Worm (Caenorhabditis elegans) whole organism, L4 larva: ENCODE measurements around the gene srsx-30.

ENCODE experiments used
- D1046.2 ChIP-seq: fragments of 200-800 bp; sonication (Bioruptor generic); IDR thresholded peaks from 2 replicates; pipeline ENCODE4 v1.3.6; 2022; ENCODE audit warnings: missing genetic modification characterization, missing compliant biosample characterization
- F44E2.7 ChIP-seq: fragments of 200-800 bp; sonication (Bioruptor generic); IDR thresholded peaks from 2 replicates; pipeline ENCODE4 v2.1.2; 2022; ENCODE audit warnings: missing genetic modification characterization, missing compliant biosample characterization
- R02D3.7 ChIP-seq: fragments of 150-350 bp; sonication (generic microtip); optimal IDR thresholded peaks from 3 replicates; lab custom pipeline; 2014; ENCODE audit warnings: missing biosample characterization, missing genetic modification characterization
- T20F7.1 ChIP-seq: fragments of 200-800 bp; sonication (Bioruptor generic); optimal IDR thresholded peaks from 2 replicates; lab custom pipeline; 2018; ENCODE audit warnings: mild to moderate bottlenecking, missing genetic modification characterization, missing compliant biosample characterization
- T26A8.4 ChIP-seq: fragments of 200-800 bp; sonication (Bioruptor generic); IDR thresholded peaks from 2 replicates; pipeline ENCODE4 v1.3.6; 2022; ENCODE audit warnings: missing genetic modification characterization, missing compliant biosample characterization
- Y5F2A.4 ChIP-seq: fragments of 200-800 bp; sonication (Bioruptor generic); optimal IDR thresholded peaks from 2 replicates; lab custom pipeline; 2018; ENCODE audit warnings: mild to moderate bottlenecking, missing genetic modification characterization, missing compliant biosample characterization
- aha-1 ChIP-seq: fragments of 150-350 bp; peaks from one replicate; lab custom pipeline; 2014; ENCODE audit warnings: missing biosample characterization, missing genetic modification characterization
- aly-2 ChIP-seq: sonication (generic microtip); optimal IDR thresholded peaks from 2 replicates; lab custom pipeline; 2018; ENCODE audit warnings: missing biosample characterization, missing genetic modification characterization
- arid-1 ChIP-seq: fragments of 200-800 bp; sonication (Bioruptor generic); conservative IDR thresholded peaks from 2 replicates; pipeline ENCODE4 v1.3.6; 2022; ENCODE audit warnings: missing genetic modification reagents, missing genetic modification characterization, missing compliant biosample characterization
- ceh-20 ChIP-seq: fragments of 200-800 bp; sonication (Bioruptor generic); IDR thresholded peaks from 2 replicates; pipeline ENCODE4 v1.3.6; 2022; ENCODE audit warnings: missing genetic modification reagents, missing genetic modification characterization, missing compliant biosample characterization
- ceh-28 ChIP-seq: fragments of 150-350 bp; optimal IDR thresholded peaks from 2 replicates; lab custom pipeline; 2014; ENCODE audit warnings: missing biosample characterization, missing genetic modification reagents, missing genetic modification characterization
- ces-1 ChIP-seq: fragments of 150-350 bp; sonication (generic microtip); optimal IDR thresholded peaks from 4 replicates; lab custom pipeline; 2014; ENCODE audit warnings: missing biosample characterization, missing genetic modification reagents, missing genetic modification characterization
- cey-2 ChIP-seq: sonication (generic microtip); optimal IDR thresholded peaks from 3 replicates; lab custom pipeline; 2017; ENCODE audit warnings: missing genetic modification characterization, mild to moderate bottlenecking, missing compliant biosample characterization, antibody characterized with exemption, borderline replicate concordance; ENCODE audit not compliant: insufficient read depth
- ctbp-1 ChIP-seq: fragments of 200-800 bp; sonication (Bioruptor generic); IDR thresholded peaks from 2 replicates; pipeline ENCODE4 v1.3.6; 2022; ENCODE audit warnings: missing genetic modification reagents, missing genetic modification characterization, missing compliant biosample characterization
- daf-8 ChIP-seq: fragments of 200-800 bp; sonication (Bioruptor generic); IDR thresholded peaks from 2 replicates; pipeline ENCODE4 v1.3.6; 2022; ENCODE audit warnings: missing genetic modification characterization, missing compliant biosample characterization
- dmd-9 ChIP-seq: fragments of 200-800 bp; sonication (Bioruptor generic); IDR thresholded peaks from 2 replicates; pipeline ENCODE4 v1.3.6; 2022; ENCODE audit warnings: missing genetic modification reagents, missing genetic modification characterization, missing compliant biosample characterization
- egl-27 ChIP-seq: sonication (generic microtip); optimal IDR thresholded peaks from 3 replicates; lab custom pipeline; 2017; ENCODE audit warnings: missing biosample characterization, missing genetic modification reagents, missing genetic modification characterization
- hlh-30 ChIP-seq: sonication (generic microtip); optimal IDR thresholded peaks from 2 replicates; lab custom pipeline; 2017; ENCODE audit warnings: antibody characterized with exemption, mild to moderate bottlenecking, missing genetic modification characterization, missing compliant biosample characterization; ENCODE audit not compliant: insufficient read depth
- lim-7 ChIP-seq: fragments of 200-800 bp; sonication (Bioruptor generic); IDR thresholded peaks from 2 replicates; pipeline ENCODE4 v1.3.6; 2022; ENCODE audit warnings: missing genetic modification characterization, missing compliant biosample characterization
- lin-13 ChIP-seq: fragments of 150-350 bp; optimal IDR thresholded peaks from 2 replicates; lab custom pipeline; 2014; ENCODE audit warnings: missing biosample characterization, missing genetic modification reagents, missing genetic modification characterization
- lin-38 ChIP-seq: fragments of 200-800 bp; sonication (Bioruptor generic); IDR thresholded peaks from 2 replicates; pipeline ENCODE4 v1.3.6; 2022; ENCODE audit warnings: missing genetic modification reagents, missing genetic modification characterization, missing compliant biosample characterization
- lin-39 ChIP-seq: fragments of 150-350 bp; optimal IDR thresholded peaks from 2 replicates; lab custom pipeline; 2014; ENCODE audit warnings: missing biosample characterization, missing genetic modification reagents, missing genetic modification characterization
- mdt-29 ChIP-seq: fragments of 200-800 bp; sonication (Bioruptor generic); IDR thresholded peaks from 2 replicates; pipeline ENCODE4 v1.3.6; 2022; ENCODE audit warnings: missing genetic modification reagents, missing genetic modification characterization, missing compliant biosample characterization
- mes-2 ChIP-seq: sonication (generic microtip); optimal IDR thresholded peaks from 2 replicates; lab custom pipeline; 2016; ENCODE audit warnings: missing genotype, mild to moderate bottlenecking, missing genetic modification characterization, missing compliant biosample characterization; ENCODE audit not compliant: poor library complexity, severe bottlenecking
- nhr-11 ChIP-seq: fragments of 150-350 bp; optimal IDR thresholded peaks from 2 replicates; lab custom pipeline; 2014; ENCODE audit warnings: missing biosample characterization, missing genetic modification characterization
- nhr-48 ChIP-seq: sonication (generic microtip); optimal IDR thresholded peaks from 2 replicates; lab custom pipeline; 2016; ENCODE audit warnings: mild to moderate bottlenecking, missing genetic modification characterization, missing compliant biosample characterization
- nhr-6 ChIP-seq: fragments of 150-350 bp; optimal IDR thresholded peaks from 2 replicates; lab custom pipeline; 2014; ENCODE audit warnings: missing biosample characterization, missing genetic modification characterization
- sdz-12 ChIP-seq: fragments of 200-800 bp; sonication (Bioruptor generic); optimal IDR thresholded peaks from 2 replicates; lab custom pipeline; 2018; ENCODE audit warnings: mild to moderate bottlenecking, missing genetic modification characterization, missing compliant biosample characterization
- tag-97 ChIP-seq: fragments of 200-800 bp; sonication (Bioruptor generic); IDR thresholded peaks from 2 replicates; pipeline ENCODE4 v1.3.6; 2022; ENCODE audit warnings: missing genetic modification characterization, missing compliant biosample characterization
- unc-39 ChIP-seq: sonication (generic microtip); optimal IDR thresholded peaks from 2 replicates; lab custom pipeline; 2017; ENCODE audit warnings: missing biosample characterization, missing genetic modification characterization
- unc-62 ChIP-seq, 3 experiments: fragments of 150-350 bp in 1 of 3; sonication (generic microtip); optimal IDR thresholded peaks in 2 of 3; peaks in 1 of 3; 1 replicate in 1 of 3; 2 replicates in 2 of 3; lab custom pipeline; 2014 to 2017; ENCODE audit warnings: missing biosample characterization in 3 of 3, missing genetic modification characterization in 3 of 3, missing genetic modification reagents in 3 of 3, missing genotype in 1 of 3
- zfp-3 ChIP-seq: fragments of 200-800 bp; sonication (Bioruptor generic); conservative IDR thresholded peaks from 2 replicates; pipeline ENCODE4 v1.3.6; 2022; ENCODE audit warnings: missing genetic modification reagents, missing genetic modification characterization, missing compliant biosample characterization
- zip-11 ChIP-seq: fragments of 200-800 bp; sonication (Bioruptor generic); IDR thresholded peaks from 2 replicates; pipeline ENCODE4 v1.3.6; 2022; ENCODE audit warnings: missing genetic modification characterization, missing compliant biosample characterization
- ztf-11 ChIP-seq: fragments of 150-350 bp; optimal IDR thresholded peaks from 2 replicates; lab custom pipeline; 2014; ENCODE audit warnings: missing biosample characterization, missing genetic modification characterization
- ztf-7 ChIP-seq: fragments of 150-350 bp; optimal IDR thresholded peaks from 2 replicates; lab custom pipeline; 2014; ENCODE audit warnings: missing biosample characterization, missing genetic modification characterization

The srsx-30 gene

DNA sequence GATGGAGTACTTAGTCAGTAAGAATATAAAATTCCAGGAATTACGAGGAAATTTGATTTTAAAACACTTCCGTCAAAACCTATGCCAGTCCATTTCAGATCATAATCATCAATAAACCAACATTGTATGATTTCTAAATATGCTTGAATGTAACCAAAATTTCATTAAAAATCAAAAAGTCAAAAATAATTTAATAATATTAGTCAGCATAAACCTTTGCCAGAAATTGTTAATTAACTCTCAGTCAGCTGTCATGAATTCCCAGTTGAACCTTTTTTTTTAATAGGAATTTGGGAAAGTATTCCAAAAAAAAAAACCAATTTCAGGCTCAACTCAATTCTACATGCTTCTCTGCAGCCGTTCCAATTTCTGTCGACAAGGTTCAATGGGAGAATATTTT, 10.3 kb upstream of the srsx-30 start, which contains the start of gene srsx-26:
Gene srsx-26 (plus strand): TSS at position 301 of the 400 bp plus-strand sequence.
- TF ChIP-seq egl-27 (tag; lab: Kevin White, UChicago) (no peak), R02D3.7 (tag; lab: Kevin White, UChicago) (no peak), tag-97 (GFP tag; lab: Robert Waterston, UW) (no peak), T26A8.4 (GFP tag; lab: Robert Waterston, UW) (no peak), nhr-11 (no peak), zip-11 (GFP tag; lab: Robert Waterston, UW) (no peak), mdt-29 (GFP tag; lab: Robert Waterston, UW) (no peak), dmd-9 (GFP tag; lab: Robert Waterston, UW) (no peak), ces-1 (GFP tag; lab: Kevin White, UChicago) (no peak), D1046.2 (GFP tag; lab: Robert Waterston, UW) (no peak), T20F7.1 (no peak), lin-38 (GFP tag; lab: Robert Waterston, UW) (no peak), unc-39 (tag; lab: Kevin White, UChicago) (no peak)

DNA sequence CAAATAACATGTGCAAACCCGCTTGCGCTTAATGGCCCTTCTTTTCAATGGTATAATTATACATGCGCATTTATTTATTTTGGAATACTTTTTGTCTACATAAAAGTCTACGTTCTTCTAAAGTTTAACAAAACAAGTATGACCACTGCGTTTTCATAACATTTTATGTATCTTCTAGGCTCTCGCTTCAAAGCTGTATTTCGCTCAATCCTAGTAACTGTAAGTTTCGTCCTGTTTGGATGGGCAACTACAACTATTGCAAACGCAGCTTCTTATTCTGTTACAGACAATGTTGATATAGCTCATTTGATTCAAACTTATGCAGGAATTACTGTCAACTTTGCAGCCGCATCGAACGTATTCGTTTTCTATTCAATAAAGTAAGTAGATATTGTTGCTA, 8.9 kb upstream of the srsx-30 start, which contains the start of gene srsx-27:
Gene srsx-27 (plus strand): TSS at position 301 of the 400 bp plus-strand sequence.
- TF ChIP-seq lim-7 (GFP tag; lab: Robert Waterston, UW), result no peak
- no peak for TF ChIP-seq mes-2 (tag; lab: Kevin White, UChicago)
- no peak for TF ChIP-seq cey-2 (tag; lab: Kevin White, UChicago)
- no peak for TF ChIP-seq tag-97 (GFP tag; lab: Robert Waterston, UW)
- TF ChIP-seq lin-39 (tag; lab: Kevin White, UChicago), result no peak
- no peak for TF ChIP-seq Y5F2A.4
- no peak for TF ChIP-seq ztf-7 (tag; lab: Kevin White, UChicago)
- no peak for TF ChIP-seq aly-2 (tag; lab: Kevin White, UChicago)
- TF ChIP-seq nhr-48 (tag; lab: Kevin White, UChicago), result no peak
- no peak for TF ChIP-seq ztf-11 (tag; lab: Kevin White, UChicago)
- no peak for TF ChIP-seq daf-8
- no peak for TF ChIP-seq arid-1 (GFP tag; lab: Robert Waterston, UW)
- TF ChIP-seq F44E2.7 (GFP tag; lab: Robert Waterston, UW), result no peak
- no peak for TF ChIP-seq aha-1 (tag; lab: Kevin White, UChicago)
- TF ChIP-seq ctbp-1 (GFP tag; lab: Robert Waterston, UW), result no peak
- no peak for TF ChIP-seq ceh-20 (GFP tag; lab: Robert Waterston, UW)
- TF ChIP-seq nhr-6 (tag; lab: Kevin White, UChicago), result no peak

DNA sequence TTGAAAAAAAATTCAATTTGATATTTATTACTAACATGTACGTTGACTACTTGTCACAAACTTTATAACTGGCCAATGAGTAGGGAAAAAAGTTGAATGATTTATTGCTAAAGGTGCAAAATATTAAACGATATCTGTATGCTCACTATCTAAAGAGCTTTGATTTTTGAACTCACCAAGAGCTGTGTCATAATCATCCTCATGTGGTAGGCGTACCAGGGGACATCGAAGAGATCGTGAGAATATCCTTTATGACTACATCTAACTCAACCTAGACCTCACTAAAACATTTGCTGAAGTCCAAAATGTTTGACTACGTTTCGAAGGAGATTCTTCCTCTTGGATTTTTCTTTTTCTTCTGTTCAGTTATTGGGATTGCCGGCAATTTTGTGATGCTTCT, 6.3 kb upstream of the srsx-30 start, which contains the start of gene srsx-28:
Gene srsx-28 (plus strand): TSS at position 301 of the 400 bp plus-strand sequence.
- TF ChIP-seq hlh-30 (tag; lab: Kevin White, UChicago) (no peak), sdz-12 (no peak), ceh-28 (no peak), lin-13 (GFP tag; lab: Kevin White, UChicago) (no peak), unc-39 (tag; lab: Kevin White, UChicago) (no peak), unc-62 (GFP tag; optimal IDR thresholded peaks at IDR 0.05 in 1 of 2; lab: Kevin White, UChicago) (peak in 1 of 2 experiments; percentile 57), unc-62 (tag; optimal IDR thresholded peaks at IDR 0.05; lab: Kevin White, UChicago) (no peak), lin-39 (tag; lab: Kevin White, UChicago) (no peak)
- TF ChIP-seq, all 104 proteins: peak for 1

DNA sequence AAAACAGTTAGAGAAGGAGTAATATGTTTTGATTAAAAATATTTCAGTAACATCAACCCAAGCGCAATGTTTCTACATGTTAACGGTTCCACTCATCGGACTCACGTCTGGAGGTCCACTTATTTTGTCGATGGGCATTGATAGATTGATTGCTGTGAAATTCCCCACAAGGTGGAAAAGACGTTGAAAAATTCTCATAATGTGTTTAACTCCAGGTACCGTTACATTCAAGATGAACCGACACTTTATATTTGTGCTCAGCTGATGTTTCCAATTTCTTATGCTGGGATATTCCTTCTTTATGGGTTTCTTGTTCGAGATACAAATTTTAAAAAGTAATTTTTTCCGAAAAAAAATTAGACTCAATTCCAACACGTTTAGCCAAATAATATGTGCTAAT, 5.6 kb upstream of the srsx-30 start:
- TF ChIP-seq R02D3.7 (tag; lab: Kevin White, UChicago), result no peak
- no peak for TF ChIP-seq zfp-3 (GFP tag; lab: Robert Waterston, UW)
- TF ChIP-seq aha-1 (tag; lab: Kevin White, UChicago), result peak; percentile 94
